Fruit fly (Drosophila melanogaster) whole organism, embryonic: ENCODE measurements around the gene CG32772.
A peak's percentile ranks its signal among the peaks of the same experiment; 100 is the strongest.

Source experiments
- Abd-B ChIP-seq: fragments of 200-800 bp; sonication (Bioruptor generic); optimal IDR thresholded peaks from 2 replicates; lab custom pipeline; 2018; ENCODE audit warnings: missing biosample characterization, mild to moderate bottlenecking, missing genetic modification characterization, moderate library complexity
- CG10267 ChIP-seq: fragments of 200-800 bp; sonication (Bioruptor generic); optimal IDR thresholded peaks from 2 replicates; lab custom pipeline; 2018; ENCODE audit warnings: missing biosample characterization, mild to moderate bottlenecking, missing genetic modification characterization, moderate library complexity
- CG10543 ChIP-seq: fragments of 200-800 bp; sonication (Bioruptor generic); optimal IDR thresholded peaks from 3 replicates; lab custom pipeline; 2017; ENCODE audit warnings: missing biosample characterization, mild to moderate bottlenecking, missing genetic modification characterization, moderate library complexity
- CG11093 ChIP-seq: fragments of 200-800 bp; sonication (Bioruptor generic); IDR thresholded peaks from 3 replicates; pipeline ENCODE4 v1.3.6; 2022; ENCODE audit warnings: missing biosample characterization, missing genetic modification characterization
- CG12104 ChIP-seq: fragments of 200-800 bp; sonication (Bioruptor generic); optimal IDR thresholded peaks from 3 replicates; lab custom pipeline; 2016; ENCODE audit warnings: missing biosample characterization, missing genetic modification characterization
- CG12155 ChIP-seq: fragments of 200-800 bp; sonication (Bioruptor generic); optimal IDR thresholded peaks from 3 replicates; lab custom pipeline; 2016; ENCODE audit warnings: missing biosample characterization, missing genetic modification characterization
- CG12391 ChIP-seq: fragments of 200-800 bp; sonication (Bioruptor generic); optimal IDR thresholded peaks from 3 replicates; lab custom pipeline; 2018; ENCODE audit warnings: missing biosample characterization, mild to moderate bottlenecking, missing genetic modification characterization, moderate library complexity
- CG13296 ChIP-seq: fragments of 200-800 bp; sonication (Bioruptor generic); optimal IDR thresholded peaks from 3 replicates; lab custom pipeline; 2018; ENCODE audit warnings: missing biosample characterization, mild to moderate bottlenecking, missing genetic modification characterization
- CG15514 ChIP-seq: fragments of 200-800 bp; sonication (Bioruptor generic); optimal IDR thresholded peaks from 3 replicates; lab custom pipeline; 2017; ENCODE audit warnings: missing biosample characterization, missing genetic modification characterization, mild to moderate bottlenecking, moderate library complexity, missing genetic modification reagents
- CG17328 ChIP-seq: fragments of 200-800 bp; sonication (Bioruptor generic); IDR thresholded peaks from 2 replicates; pipeline ENCODE4 v1.3.6; 2022; ENCODE audit warnings: missing biosample characterization, missing genetic modification characterization
- CG17359 ChIP-seq: fragments of 200-800 bp; sonication (Bioruptor generic); optimal IDR thresholded peaks from 3 replicates; lab custom pipeline; 2018; ENCODE audit warnings: missing biosample characterization, mild to moderate bottlenecking, missing genetic modification characterization, moderate library complexity
- CG17829 ChIP-seq: fragments of 200-800 bp; optimal IDR thresholded peaks from 2 replicates; lab custom pipeline; 2019; ENCODE audit warnings: missing biosample characterization, mild to moderate bottlenecking, missing genetic modification characterization, moderate library complexity
- CG18764 ChIP-seq: fragments of 200-800 bp; sonication (Bioruptor generic); optimal IDR thresholded peaks from 3 replicates; lab custom pipeline; 2016; ENCODE audit warnings: missing biosample characterization, missing genetic modification characterization
- CG34376 ChIP-seq: fragments of 200-800 bp; sonication (Bioruptor generic); optimal IDR thresholded peaks from 2 replicates; lab custom pipeline; 2018; ENCODE audit warnings: missing biosample characterization, mild to moderate bottlenecking, missing genetic modification characterization
- CG34422 ChIP-seq: fragments of 200-800 bp; sonication (Bioruptor generic); IDR thresholded peaks from 3 replicates; pipeline ENCODE4 v1.3.6; 2022; ENCODE audit warnings: missing biosample characterization, missing genetic modification characterization
- CG6254 ChIP-seq: fragments of 200-800 bp; sonication (Bioruptor generic); optimal IDR thresholded peaks from 3 replicates; lab custom pipeline; 2017; ENCODE audit warnings: mild to moderate bottlenecking, missing biosample characterization, missing genetic modification reagents, missing genetic modification characterization
- CG8765 ChIP-seq: fragments of 200-800 bp; sonication (Bioruptor generic); IDR thresholded peaks from 2 replicates; pipeline ENCODE4 v1.3.6; 2022; ENCODE audit warnings: missing biosample characterization, missing genetic modification characterization
- Dp ChIP-seq: fragments of 200-800 bp; sonication (Bioruptor generic); optimal IDR thresholded peaks from 2 replicates; lab custom pipeline; 2018; ENCODE audit warnings: missing biosample characterization, mild to moderate bottlenecking, missing genetic modification characterization, moderate library complexity
- Dref ChIP-seq: fragments of 200-800 bp; sonication (Bioruptor generic); IDR thresholded peaks from 2 replicates; pipeline ENCODE4 v1.3.6; 2022; ENCODE audit warnings: missing biosample characterization, missing genetic modification characterization
- E2f2 ChIP-seq: fragments of 200-800 bp; sonication (Bioruptor generic); IDR thresholded peaks from 2 replicates; pipeline ENCODE4 v1.3.6; 2022; ENCODE audit warnings: missing biosample characterization, missing genetic modification characterization
- Fer1 ChIP-seq: fragments of 200-800 bp; sonication (Bioruptor generic); optimal IDR thresholded peaks from 2 replicates; lab custom pipeline; 2017; ENCODE audit warnings: missing biosample characterization, mild to moderate bottlenecking, missing genetic modification characterization
- HLH3B ChIP-seq: fragments of 200-800 bp; sonication (Bioruptor generic); IDR thresholded peaks from 2 replicates; pipeline ENCODE4 v1.3.6; 2022; ENCODE audit warnings: missing biosample characterization, missing genetic modification characterization
- Hmr ChIP-seq: fragments of 200-800 bp; sonication (Bioruptor generic); optimal IDR thresholded peaks from 3 replicates; lab custom pipeline; 2017; ENCODE audit warnings: mild to moderate bottlenecking, missing biosample characterization, missing genetic modification reagents, missing genetic modification characterization
- Myb ChIP-seq: fragments of 200-800 bp; sonication (Bioruptor generic); optimal IDR thresholded peaks from 2 replicates; lab custom pipeline; 2016; ENCODE audit warnings: missing biosample characterization, missing genetic modification characterization
- NC2α ChIP-seq: fragments of 200-800 bp; sonication (Bioruptor generic); optimal IDR thresholded peaks from 2 replicates; lab custom pipeline; 2016; ENCODE audit warnings: missing biosample characterization, missing genetic modification characterization
- NC2β ChIP-seq: fragments of 200-800 bp; sonication (Bioruptor generic); optimal IDR thresholded peaks from 2 replicates; lab custom pipeline; 2016; ENCODE audit warnings: missing biosample characterization, missing genetic modification characterization
- Nf-YA ChIP-seq: fragments of 200-800 bp; sonication (Bioruptor generic); IDR thresholded peaks from 2 replicates; pipeline ENCODE4 v1.3.6; 2022; ENCODE audit warnings: missing biosample characterization, missing genetic modification characterization
- Ptx1 ChIP-seq: fragments of 200-800 bp; sonication (Bioruptor generic); IDR thresholded peaks from 2 replicates; pipeline ENCODE4 v1.3.6; 2022; ENCODE audit warnings: missing biosample characterization, missing genetic modification characterization
- Sox100B ChIP-seq: fragments of 200-800 bp; sonication (Bioruptor generic); optimal IDR thresholded peaks from 3 replicates; lab custom pipeline; 2018; ENCODE audit warnings: missing biosample characterization, mild to moderate bottlenecking, missing genetic modification characterization
- Stat92E ChIP-seq, 3 experiments: fragments of >200 bp in 2 of 3; fragments of 200-800 bp in 1 of 3; sonication (Bioruptor generic) in 1 of 3; optimal IDR thresholded peaks; 2 replicates each; lab custom pipeline; 2017 to 2019; ENCODE audit warnings: missing biosample characterization in 3 of 3, missing genetic modification characterization in 3 of 3, mild to moderate bottlenecking in 1 of 3, moderate library complexity in 1 of 3
- TFAM ChIP-seq: fragments of 200-800 bp; sonication (Bioruptor generic); optimal IDR thresholded peaks from 2 replicates; lab custom pipeline; 2017; ENCODE audit warnings: missing biosample characterization, missing genetic modification characterization, inconsistent platforms
- Taf1 ChIP-seq: fragments of 200-800 bp; sonication (Bioruptor generic); IDR thresholded peaks from 2 replicates; pipeline ENCODE4 v1.3.6; 2022; ENCODE audit warnings: missing biosample characterization, missing genetic modification characterization
- Vsx1 ChIP-seq: fragments of 200-800 bp; sonication (Bioruptor generic); optimal IDR thresholded peaks from 2 replicates; lab custom pipeline; 2017; ENCODE audit warnings: missing biosample characterization, mild to moderate bottlenecking, missing genetic modification characterization, missing genetic modification reagents
- YL-1 ChIP-seq: fragments of 200-800 bp; sonication (Bioruptor generic); optimal IDR thresholded peaks from 3 replicates; lab custom pipeline; 2017; ENCODE audit warnings: missing biosample characterization, mild to moderate bottlenecking, missing genetic modification characterization
- bsh ChIP-seq, 2 experiments: fragments of 200-800 bp; sonication (Bioruptor generic); optimal IDR thresholded peaks; 2 replicates each; lab custom pipeline; 2017 to 2018; ENCODE audit warnings: mild to moderate bottlenecking in 2 of 2, missing biosample characterization in 2 of 2, missing genetic modification characterization in 2 of 2, moderate library complexity in 1 of 2
- cad ChIP-seq: fragments of >200 bp; optimal IDR thresholded peaks from 2 replicates; lab custom pipeline; 2017; ENCODE audit warnings: missing biosample characterization, missing genetic modification characterization
- ci ChIP-seq: fragments of 200-800 bp; sonication (Bioruptor generic); IDR thresholded peaks from 3 replicates; pipeline ENCODE4 v1.3.6; 2022; ENCODE audit warnings: missing biosample characterization, missing genetic modification characterization
- crol ChIP-seq: fragments of 200-800 bp; sonication (Bioruptor generic); IDR thresholded peaks from 2 replicates; pipeline ENCODE4 v1.3.6; 2022; ENCODE audit warnings: missing biosample characterization, missing genetic modification characterization
- lilli ChIP-seq: fragments of 200-800 bp; sonication (Bioruptor generic); optimal IDR thresholded peaks from 3 replicates; lab custom pipeline; 2016; ENCODE audit warnings: missing biosample characterization, missing genetic modification characterization
- lmd ChIP-seq: fragments of 200-800 bp; sonication (Bioruptor generic); IDR thresholded peaks from 2 replicates; pipeline ENCODE4 v1.3.6; 2022; ENCODE audit warnings: missing biosample characterization, missing genetic modification characterization
- luna ChIP-seq: fragments of 200-800 bp; sonication (Bioruptor generic); optimal IDR thresholded peaks from 2 replicates; lab custom pipeline; 2016; ENCODE audit warnings: missing biosample characterization, missing genetic modification characterization
- maf-S ChIP-seq: fragments of 200-800 bp; sonication (Bioruptor generic); optimal IDR thresholded peaks from 2 replicates; lab custom pipeline; 2016; ENCODE audit warnings: missing biosample characterization, missing genetic modification characterization
- onecut ChIP-seq: fragments of 200-800 bp; sonication (Bioruptor generic); IDR thresholded peaks from 2 replicates; pipeline ENCODE4 v1.3.6; 2022; ENCODE audit warnings: missing biosample characterization, missing genetic modification characterization
- pzg ChIP-seq: fragments of 200-800 bp; sonication (Bioruptor generic); optimal IDR thresholded peaks from 3 replicates; lab custom pipeline; 2018; ENCODE audit warnings: missing biosample characterization, mild to moderate bottlenecking, missing genetic modification characterization, moderate library complexity
- ro ChIP-seq: fragments of 200-800 bp; sonication (Bioruptor generic); IDR thresholded peaks from 2 replicates; pipeline ENCODE4 v1.3.6; 2022; ENCODE audit warnings: missing biosample characterization, missing genetic modification characterization
- row ChIP-seq: fragments of 200-800 bp; sonication (Bioruptor generic); IDR thresholded peaks from 3 replicates; pipeline ENCODE4 v1.3.6; 2022; ENCODE audit warnings: missing biosample characterization, missing genetic modification characterization
- seq ChIP-seq: fragments of 200-800 bp; sonication (Bioruptor generic); IDR thresholded peaks from 2 replicates; pipeline ENCODE4 v1.3.6; 2022; ENCODE audit warnings: missing biosample characterization, missing genetic modification characterization
- sima ChIP-seq: fragments of 200-800 bp; sonication (Bioruptor generic); optimal IDR thresholded peaks from 2 replicates; lab custom pipeline; 2016; ENCODE audit warnings: missing biosample characterization, missing genetic modification characterization
- so ChIP-seq: fragments of 200-800 bp; sonication (Bioruptor generic); IDR thresholded peaks from 3 replicates; pipeline ENCODE4 v1.3.6; 2022; ENCODE audit warnings: missing biosample characterization, missing genetic modification characterization
- tgo ChIP-seq: fragments of 200-800 bp; sonication (Bioruptor generic); IDR thresholded peaks from 3 replicates; pipeline ENCODE4 v1.3.6; 2022; ENCODE audit warnings: missing biosample characterization, missing genetic modification characterization

The CG32772 gene

DNA sequence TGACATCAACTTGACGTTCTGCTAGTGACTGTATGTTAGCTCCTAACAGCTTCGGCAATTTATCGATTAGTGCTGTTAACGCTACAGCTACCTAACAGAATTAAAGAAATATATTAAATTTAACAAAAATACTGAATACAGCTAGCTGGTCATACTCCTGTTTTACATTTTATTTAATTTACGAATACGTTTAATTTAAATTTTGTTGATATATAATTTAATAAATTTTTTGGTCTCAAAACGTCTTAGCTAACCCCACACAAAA, 29.1 kb downstream of the CG32772 start, which contains the start of gene CG44774 (continued):
- TF ChIP-seq so (no peak), CG15514 (GFP tag; lab: Kevin White, UChicago) (no peak), TFAM (GFP tag; lab: Kevin White, UChicago) (no peak), maf-S (GFP tag; lab: Kevin White, UChicago) (no peak), Sox100B (GFP tag; lab: Kevin White, UChicago) (no peak), Vsx1 (GFP tag; lab: Kevin White, UChicago) (no peak), sima (GFP tag; lab: Kevin White, UChicago) (no peak), CG17359 (no peak), cad (GFP tag; lab: Kevin White, UChicago) (no peak)

DNA sequence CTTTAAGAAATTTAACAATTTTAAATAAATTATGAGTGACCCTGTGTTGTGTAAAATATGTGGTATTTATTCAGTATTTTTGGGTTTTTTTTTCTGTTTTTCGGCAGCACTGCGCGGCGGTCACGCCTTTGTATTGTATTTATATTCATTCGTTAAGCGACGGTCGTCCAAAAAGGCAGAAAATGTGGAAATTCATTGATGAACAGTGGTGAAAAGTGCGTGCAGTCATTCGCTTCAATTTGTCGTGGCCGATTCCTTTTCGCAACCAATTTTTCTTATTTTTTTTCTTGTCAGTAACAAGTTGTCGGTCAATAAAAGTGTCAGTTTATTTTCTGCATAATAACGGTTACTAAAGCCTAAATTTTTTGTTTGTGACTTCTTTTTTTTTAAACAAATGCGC, 30.1 kb downstream of the CG32772 start, which contains the start of gene Ptp4E:
Ptp4E (plus strand) TSS at position 143 of the 400 bp plus-strand sequence.
- TF ChIP-seq Nf-YA (no peak), Abd-B (GFP tag; lab: Kevin White, UChicago) (no peak), Ptx1 (GFP tag; lab: Robert Waterston, UW) (no peak), Myb (GFP tag; lab: Kevin White, UChicago) (no peak), pzg (peak; percentile 44), YL-1 (peak; percentile 18), CG11093 (GFP tag; lab: Robert Waterston, UW) (no peak), CG17328 (0 out of 2 replicates have a peak, but pooled peaks have one; percentile 30), CG34422 (GFP tag; lab: Robert Waterston, UW) (0 out of 3 replicates have a peak, but pooled peaks have one; percentile 25), ci (peak; percentile 45; the same call in 1 of the 3 replicates), row (GFP tag; lab: Robert Waterston, UW) (peak; percentile 36; the same call in 2 of the 3 replicates), luna (GFP tag; lab: Kevin White, UChicago) (no peak), tgo (GFP tag; lab: Robert Waterston, UW) (no peak), CG34376 (GFP tag; lab: Kevin White, UChicago) (peak; percentile 8), Dref (GFP tag; lab: Robert Waterston, UW) (peak; percentile 28; the same call in 1 of the 2 replicates), CG17359 (peak; percentile 23), bsh (GFP tag; optimal IDR thresholded peaks at IDR 0.05; lab: Kevin White, UChicago) (peak in 1 of 2 experiments; percentile 45), CG17829 (tag; lab: Kevin White, UChicago) (peak; percentile 21), maf-S (GFP tag; lab: Kevin White, UChicago) (no peak), seq (GFP tag; lab: Robert Waterston, UW) (no peak), CG13296 (GFP tag; lab: Kevin White, UChicago) (no peak), HLH3B (GFP tag; lab: Robert Waterston, UW) (no peak), NC2α (GFP tag; lab: Kevin White, UChicago) (no peak), lmd (no peak), E2f2 (GFP tag; lab: Robert Waterston, UW) (peak; percentile 43), NC2β (GFP tag; lab: Kevin White, UChicago) (peak; percentile 33), CG6254 (peak; percentile 41), CG18764 (GFP tag; lab: Kevin White, UChicago) (no peak), CG10267 (peak; percentile 6), CG12104 (GFP tag; lab: Kevin White, UChicago) (no peak), onecut (GFP tag; lab: Robert Waterston, UW) (0 out of 2 replicates have a peak, but pooled peaks have one; percentile 21), Hmr (GFP tag; lab: Kevin White, UChicago) (peak; percentile 19), CG8765 (GFP tag; lab: Robert Waterston, UW) (no peak), Taf1 (GFP tag; lab: Robert Waterston, UW) (no peak), CG15514 (GFP tag; lab: Kevin White, UChicago) (peak; percentile 18), ro (GFP tag; lab: Robert Waterston, UW) (no peak), crol (GFP tag; lab: Robert Waterston, UW) (no peak), Stat92E (GFP tag; optimal IDR thresholded peaks at IDR 0.05; lab: Kevin White, UChicago) (peak in 1 of 3 experiments; percentile 41), Fer1 (GFP tag; lab: Kevin White, UChicago) (peak; percentile 3), CG10543 (peak; percentile 25), CG12391 (tag; lab: Kevin White, UChicago) (no peak), CG12155 (no peak), lilli (no peak), Dp (peak; percentile 31)
